Worm (Caenorhabditis elegans): ENCODE data around the gene srxa-4.

- TF ChIP-seq flt-1 (GFP tag; IDR thresholded peaks at IDR 0.05), result no peak
- TF ChIP-seq T22C8.4 (GFP tag; IDR thresholded peaks at IDR 0.05), result no peak
- TF ChIP-seq ztf-23 (GFP tag; IDR thresholded peaks at IDR 0.05), result no peak
- TF ChIP-seq ztf-29 (GFP tag; IDR thresholded peaks at IDR 0.05), result no peak
- TF ChIP-seq tab-1 (GFP tag; IDR thresholded peaks at IDR 0.05), result no peak
Measured at ce11 chrV:7416569-7416968, 3.7 kb upstream of the srxa-4 start.

Data from whole organism, midembryonic.